Worm (Caenorhabditis elegans) whole organism, L1 larva: ENCODE measurements around the gene T09E8.4.

Source experiments
- blmp-1 ChIP-seq: fragments of 150-350 bp; optimal IDR thresholded peaks from 2 replicates; lab custom pipeline; 2014; ENCODE audit warnings: missing biosample characterization, missing genetic modification characterization
- ceh-88 ChIP-seq: fragments of 200-800 bp; sonication (Bioruptor generic); IDR thresholded peaks from 2 replicates; pipeline ENCODE4 v1.3.6; 2022; ENCODE audit warnings: missing genetic modification characterization, missing compliant biosample characterization
- lin-15B ChIP-seq: fragments of 150-350 bp; sonication (generic microtip); optimal IDR thresholded peaks from 3 replicates; lab custom pipeline; 2014; ENCODE audit warnings: missing biosample characterization, missing genetic modification characterization
- nhr-19 ChIP-seq: fragments of 200-800 bp; sonication (Bioruptor generic); conservative IDR thresholded peaks from 2 replicates; pipeline ENCODE4 v1.3.6; 2022; ENCODE audit warnings: missing genetic modification characterization, missing compliant biosample characterization
- pqm-1 ChIP-seq: sonication (generic microtip); optimal IDR thresholded peaks from 3 replicates; lab custom pipeline; 2017; ENCODE audit warnings: missing biosample characterization, missing genetic modification characterization

ce11 chrV:13209567-13209966 is 25.5 kb upstream of the T09E8.4 start, which contains the start of gene F57B1.6:
- TF ChIP-seq lin-15B (tag; lab: Kevin White, UChicago) (no peak), blmp-1 (tag; lab: Kevin White, UChicago) (no peak), ceh-88 (GFP tag; lab: Robert Waterston, UW) (no peak), pqm-1 (tag; lab: Kevin White, UChicago) (no peak), nhr-19 (GFP tag; lab: Robert Waterston, UW) (no peak)
